Worm (Caenorhabditis elegans): Measurements from ENCODE around the gene mob-3.

DNA sequence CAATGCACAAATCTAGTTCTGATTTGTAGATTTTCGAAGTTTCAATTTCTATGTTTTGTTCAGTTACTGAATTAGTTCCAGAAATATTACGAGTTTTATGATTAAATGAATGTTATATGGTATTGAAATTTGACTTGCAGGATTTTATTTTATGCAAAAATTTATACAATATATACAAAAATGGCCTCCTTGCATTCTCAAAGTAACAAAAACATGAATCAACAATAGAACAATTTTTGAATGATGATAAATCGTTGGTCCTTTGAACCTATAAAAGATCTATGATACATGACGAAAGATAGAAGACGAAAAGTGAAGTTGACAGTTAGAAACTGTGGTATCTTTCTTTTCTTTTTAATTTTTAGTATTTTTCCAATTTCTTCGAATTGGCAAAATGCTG is 12.2 kb downstream of the mob-3 start, which contains the start of gene T12B3.2:
- TF ChIP-seq hnd-1 (tag; optimal IDR thresholded peaks at IDR 0.05), result no peak
- no peak for TF ChIP-seq ama-1 (optimal IDR thresholded peaks at IDR 0.05)
- no peak for TF ChIP-seq B0310.2 (tag; optimal IDR thresholded peaks at IDR 0.05)
- no peak for TF ChIP-seq ceh-13 (GFP tag; optimal IDR thresholded peaks at IDR 0.05)
- TF ChIP-seq hmbx-1 (tag; optimal IDR thresholded peaks at IDR 0.05), result no peak
- TF ChIP-seq tbx-11 (GFP tag; IDR thresholded peaks at IDR 0.05), result no peak
- TF ChIP-seq sea-1 (GFP tag; conservative IDR thresholded peaks at IDR 0.05), result no peak
- TF ChIP-seq ets-7 (tag; optimal IDR thresholded peaks at IDR 0.05), result no peak
- TF ChIP-seq F13C5.2 (tag; optimal IDR thresholded peaks at IDR 0.05), result no peak
- no peak for TF ChIP-seq tra-4 (tag; optimal IDR thresholded peaks at IDR 0.05)
- TF ChIP-seq tbx-37 (GFP tag; conservative IDR thresholded peaks at IDR 0.05), result no peak
